Worm (Caenorhabditis elegans): Measurements from ENCODE around the gene K07H8.2.

K07H8.2 gene

ce11 chrIV:8317800-8318199 lies 26.5 kb downstream of the K07H8.2 start:
- no peak for TF ChIP-seq unc-62 (GFP tag; optimal IDR thresholded peaks at IDR 0.05)

- no peak for TF ChIP-seq unc-62 (GFP tag; optimal IDR thresholded peaks at IDR 0.05)
These were observed 27.5 kb downstream of the K07H8.2 start for ce11 chrIV:8318799-8319198.

- no peak for TF ChIP-seq unc-62 (GFP tag; optimal IDR thresholded peaks at IDR 0.05)
These were observed 34.3 kb downstream of the K07H8.2 start, which contains the start of gene F35H10.3 for ce11 chrIV:8325667-8326066. Gene F35H10.3, plus strand, starts transcription at chrIV:8325967.

ce11 chrIV:8328913-8329312 lies 37.6 kb downstream of the K07H8.2 start, which contains the start of gene F35H10.2:
Gene F35H10.2, plus strand, starts transcription at chrIV:8329213.
- TF ChIP-seq unc-62 (GFP tag; optimal IDR thresholded peaks at IDR 0.05) = no peak

ce11 chrIV:8332526-8332925 lies 41.2 kb downstream of the K07H8.2 start, which contains the start of gene lys-10:
Gene lys-10, plus strand, starts transcription at chrIV:8332826.
- TF ChIP-seq unc-62 (GFP tag; optimal IDR thresholded peaks at IDR 0.05) = no peak

- TF ChIP-seq unc-62 (GFP tag; optimal IDR thresholded peaks at IDR 0.05) = no peak
These were observed 41.7 kb downstream of the K07H8.2 start for ce11 chrIV:8333034-8333433.

ce11 chrIV:8333554-8333953 lies 42.2 kb downstream of the K07H8.2 start:
- TF ChIP-seq unc-62 (GFP tag; optimal IDR thresholded peaks at IDR 0.05) = no peak

ce11 chrIV:8333954-8333987 lies 42.4 kb downstream of the K07H8.2 start, which contains the start of gene his-31:
Gene his-31, minus strand, starts transcription at chrIV:8333983.
- TF ChIP-seq unc-62 (GFP tag; optimal IDR thresholded peaks at IDR 0.05) = no peak

- TF ChIP-seq unc-62 (GFP tag; optimal IDR thresholded peaks at IDR 0.05) = no peak
These were observed 42.9 kb downstream of the K07H8.2 start, which contains the start of gene his-32 for ce11 chrIV:8333988-8334863. Gene his-32, plus strand, starts transcription at chrIV:8334305.

ce11 chrIV:8339636-8340035 lies 48.3 kb downstream of the K07H8.2 start, which contains the start of gene lgc-6:
Gene lgc-6, plus strand, starts transcription at chrIV:8339936.
- TF ChIP-seq unc-62 (GFP tag; optimal IDR thresholded peaks at IDR 0.05) = no peak

ce11 chrIV:8342385-8342784 lies 51.1 kb downstream of the K07H8.2 start, which contains the start of gene lgc-5:
Gene lgc-5, plus strand, starts transcription at chrIV:8342685.
- TF ChIP-seq unc-62 (GFP tag; optimal IDR thresholded peaks at IDR 0.05) = no peak

All from whole organism, dauer.